Fruit fly (Drosophila melanogaster): ENCODE data around the gene Ubx.
A peak's percentile ranks its signal among the peaks of the same experiment; 100 is the strongest.

Gene Ubx

dm6 chr3R:16782401-16782800 is 48.2 kb upstream of the Ubx start (continued):
- TF ChIP-seq CG11696 (GFP tag; IDR thresholded peaks at IDR 0.05) (no peak), nmo (GFP tag; optimal IDR thresholded peaks at IDR 0.05) (no peak), CG9932 (GFP tag; IDR thresholded peaks at IDR 0.05) (0 out of 2 replicates have a peak, but pooled peaks have one; percentile 5), CG11695 (GFP tag; IDR thresholded peaks at IDR 0.05) (no peak), CG8765 (GFP tag; IDR thresholded peaks at IDR 0.05) (no peak), CG9817 (tag; optimal IDR thresholded peaks at IDR 0.05) (no peak), CG4820 (GFP tag; optimal IDR thresholded peaks at IDR 0.05) (no peak), CTCF (GFP tag; optimal IDR thresholded peaks at IDR 0.05) (peak; percentile 91), btn (GFP tag; optimal IDR thresholded peaks at IDR 0.05) (no peak), HHEX (GFP tag; optimal IDR thresholded peaks at IDR 0.05) (no peak), Max (GFP tag; optimal IDR thresholded peaks at IDR 0.05) (no peak), lov (optimal IDR thresholded peaks at IDR 0.05) (no peak), lov (GFP tag; IDR thresholded peaks at IDR 0.05) (peak; percentile 69; the same call in 1 of the 3 replicates), CG2712 (tag; optimal IDR thresholded peaks at IDR 0.05) (no peak), twi (tag; optimal IDR thresholded peaks at IDR 0.05) (no peak), CG6791 (GFP tag; IDR thresholded peaks at IDR 0.05; ENCODE audit: partially characterized antibody) (no peak), unc-4 (GFP tag; IDR thresholded peaks at IDR 0.05; ENCODE audit: partially characterized antibody) (no peak), cato (GFP tag; optimal IDR thresholded peaks at IDR 0.05; ENCODE audit: borderline replicate concordance) (no peak), toy (GFP tag; IDR thresholded peaks at IDR 0.05) (no peak), CG16813 (GFP tag; IDR thresholded peaks at IDR 0.05; ENCODE audit: partially characterized antibody) (no peak), lmd (GFP tag; IDR thresholded peaks at IDR 0.05) (no peak), Doc3 (GFP tag; IDR thresholded peaks at IDR 0.05; ENCODE audit: partially characterized antibody) (no peak), CG17612 (GFP tag; IDR thresholded peaks at IDR 0.05) (no peak), ind (GFP tag; optimal IDR thresholded peaks at IDR 0.05) (no peak), hbn (GFP tag; IDR thresholded peaks at IDR 0.05; ENCODE audit: partially characterized antibody) (no peak), CG14014 (GFP tag; IDR thresholded peaks at IDR 0.05) (no peak)

- TF ChIP-seq cad (GFP tag; optimal IDR thresholded peaks at IDR 0.05): peak; percentile 96
- TF ChIP-seq croc (GFP tag; conservative IDR thresholded peaks at IDR 0.05): no peak
- no peak for TF ChIP-seq ATbp (GFP tag; optimal IDR thresholded peaks at IDR 0.05)
- TF ChIP-seq CG8089 (GFP tag; optimal IDR thresholded peaks at IDR 0.05): no peak
- no peak for TF ChIP-seq sim (GFP tag; IDR thresholded peaks at IDR 0.05)
- TF ChIP-seq CG31441 (GFP tag; IDR thresholded peaks at IDR 0.05): no peak
- TF ChIP-seq wor (GFP tag; IDR thresholded peaks at IDR 0.05): no peak
- TF ChIP-seq dan (GFP tag; IDR thresholded peaks at IDR 0.05): no peak
- no peak for TF ChIP-seq CG9609 (GFP tag; optimal IDR thresholded peaks at IDR 0.05)
- TF ChIP-seq CG8944 (GFP tag; optimal IDR thresholded peaks at IDR 0.05): no peak
- no peak for TF ChIP-seq tx (GFP tag; optimal IDR thresholded peaks at IDR 0.05)
- TF ChIP-seq CG15479 (GFP tag; optimal IDR thresholded peaks at IDR 0.05): peak; percentile 47
- no peak for TF ChIP-seq CG32767 (GFP tag; IDR thresholded peaks at IDR 0.05)
- peak in 1 of 2 experiments; percentile 61 for TF ChIP-seq tll (GFP tag; optimal IDR thresholded peaks at IDR 0.05)
- TF ChIP-seq peb (GFP tag; IDR thresholded peaks at IDR 0.05): no peak
- no peak for TF ChIP-seq Myb (GFP tag; optimal IDR thresholded peaks at IDR 0.05)
- peak; percentile 85 for TF ChIP-seq twi (tag; optimal IDR thresholded peaks at IDR 0.05)
- TF ChIP-seq zen (tag; optimal IDR thresholded peaks at IDR 0.05): peak; percentile 92
- no peak for TF ChIP-seq CG7271 (tag; optimal IDR thresholded peaks at IDR 0.05)
- no peak for TF ChIP-seq CG9215 (GFP tag; IDR thresholded peaks at IDR 0.05)
- no peak for TF ChIP-seq CG4820 (GFP tag; optimal IDR thresholded peaks at IDR 0.05)
- no peak for TF ChIP-seq gcm (GFP tag; optimal IDR thresholded peaks at IDR 0.05)
- TF ChIP-seq mam (GFP tag; optimal IDR thresholded peaks at IDR 0.05): no peak
- no peak for TF ChIP-seq Xrp1 (GFP tag; IDR thresholded peaks at IDR 0.05)
- TF ChIP-seq CG8924 (tag; optimal IDR thresholded peaks at IDR 0.05): no peak
- no peak for TF ChIP-seq CG17186 (GFP tag; optimal IDR thresholded peaks at IDR 0.05)
- no peak for TF ChIP-seq CG14667 (GFP tag; IDR thresholded peaks at IDR 0.05)
- no peak for TF ChIP-seq Hr3 (GFP tag; optimal IDR thresholded peaks at IDR 0.05)
- no peak for TF ChIP-seq CG11398 (GFP tag; optimal IDR thresholded peaks at IDR 0.05)
Observed at dm6 chr3R:16773176-16773702, 39.0 kb upstream of the Ubx start.

Data from whole organism, embryonic.